Worm (Caenorhabditis elegans): Measurements from ENCODE around the gene ZK632.2.

Gene ZK632.2

ce11 chrIII:9780665-9781304, 18.1 kb upstream of the ZK632.2 start, which contains the start of gene vha-1:
vha-1 (plus strand) TSS chrIII:9781254.
- TF ChIP-seq nhr-10 (tag; optimal IDR thresholded peaks at IDR 0.05) (no peak), fos-1 (tag; optimal IDR thresholded peaks at IDR 0.05) (peak; percentile 99), F13H6.1 (tag; optimal IDR thresholded peaks at IDR 0.05) (peak; percentile 74), skn-1 (tag; optimal IDR thresholded peaks at IDR 0.05) (no peak), snpc-4 (tag; optimal IDR thresholded peaks at IDR 0.05) (peak; percentile 53), nhr-12 (tag; optimal IDR thresholded peaks at IDR 0.05) (no peak), ztf-1 (GFP tag; conservative IDR thresholded peaks at IDR 0.05) (no peak), lin-13 (GFP tag; optimal IDR thresholded peaks at IDR 0.05) (peak; percentile 85), lsy-2 (tag; optimal IDR thresholded peaks at IDR 0.05) (peak; percentile 78 to 94), egl-27 (tag; optimal IDR thresholded peaks at IDR 0.05) (peak; percentile 46), mdl-1 (tag; optimal IDR thresholded peaks at IDR 0.05) (peak in 1 of 2 experiments; percentile 41), R02D3.7 (tag; optimal IDR thresholded peaks at IDR 0.05) (peak; percentile 11), elt-3 (tag; optimal IDR thresholded peaks at IDR 0.05) (no peak), ceh-16 (tag; optimal IDR thresholded peaks at IDR 0.05) (no peak), Y55F3AM.14 (GFP tag; optimal IDR thresholded peaks at IDR 0.05) (no peak), nhr-237 (tag; optimal IDR thresholded peaks at IDR 0.05) (no peak), peb-1 (tag; optimal IDR thresholded peaks at IDR 0.05) (no peak), unc-62 (GFP tag; optimal IDR thresholded peaks at IDR 0.05) (no peak), ama-1 (optimal IDR thresholded peaks at IDR 0.05) (peak; percentile 78), aly-2 (tag; optimal IDR thresholded peaks at IDR 0.05) (no peak), C34F6.9 (tag; optimal IDR thresholded peaks at IDR 0.05) (peak; percentile 98), nhr-11 (tag; optimal IDR thresholded peaks at IDR 0.05) (no peak), ZK546.5 (tag; optimal IDR thresholded peaks at IDR 0.05) (peak; percentile 42), nhr-6 (tag; optimal IDR thresholded peaks at IDR 0.05) (peak; percentile 39), nhr-23 (tag; optimal IDR thresholded peaks at IDR 0.05) (no peak), blmp-1 (tag; optimal IDR thresholded peaks at IDR 0.05; ENCODE audit: insufficient read depth) (peak; percentile 56), ztf-4 (tag; optimal IDR thresholded peaks at IDR 0.05) (peak; percentile 65), unc-55 (GFP tag; optimal IDR thresholded peaks at IDR 0.05) (peak; percentile 97), lin-11 (tag; optimal IDR thresholded peaks at IDR 0.05) (peak; percentile 67), unc-39 (tag; optimal IDR thresholded peaks at IDR 0.05) (no peak), mbf-1 (tag; optimal IDR thresholded peaks at IDR 0.05) (no peak), sma-9 (GFP tag; optimal IDR thresholded peaks at IDR 0.05) (peak; percentile 40), sma-9 (tag; optimal IDR thresholded peaks at IDR 0.05) (no peak), dmd-4 (tag; optimal IDR thresholded peaks at IDR 0.05) (no peak), nhr-77 (tag; optimal IDR thresholded peaks at IDR 0.05) (no peak), ceh-82 (tag; optimal IDR thresholded peaks at IDR 0.05) (peak; percentile 55), zag-1 (tag; optimal IDR thresholded peaks at IDR 0.05) (peak; percentile 69), nhr-21 (tag; optimal IDR thresholded peaks at IDR 0.05) (peak; percentile 81), mab-5 (tag; optimal IDR thresholded peaks at IDR 0.05) (peak; percentile 43), elt-1 (tag; optimal IDR thresholded peaks at IDR 0.05) (no peak), sem-4 (tag; optimal IDR thresholded peaks at IDR 0.05) (no peak), ztf-11 (tag; optimal IDR thresholded peaks at IDR 0.05) (no peak), nhr-25 (tag; optimal IDR thresholded peaks at IDR 0.05) (peak; percentile 75), crh-2 (tag; optimal IDR thresholded peaks at IDR 0.05) (peak; percentile 95), lin-39 (tag; optimal IDR thresholded peaks at IDR 0.05) (no peak), sma-3 (GFP tag; optimal IDR thresholded peaks at IDR 0.05) (peak; percentile 83), nhr-129 (tag; optimal IDR thresholded peaks at IDR 0.05) (peak; percentile 88), gmeb-1 (tag; optimal IDR thresholded peaks at IDR 0.05) (peak; percentile 79), alr-1 (tag; optimal IDR thresholded peaks at IDR 0.05) (no peak)
